Fruit fly (Drosophila melanogaster) Kc167 (cell line): ENCODE measurements around the gene CG1909.

ENCODE experiments used
- Myc ChIP-seq: fragments of >200 bp; optimal IDR thresholded peaks from 2 replicates; lab custom pipeline; 2017; ENCODE audit warnings: missing external identifiers
- Sin3A ChIP-seq: fragments of >200 bp; optimal IDR thresholded peaks from 2 replicates; lab custom pipeline; 2018; ENCODE audit warnings: missing external identifiers
- h ChIP-seq: fragments of >200 bp; optimal IDR thresholded peaks from 3 replicates; lab custom pipeline; 2018; ENCODE audit warnings: missing external identifiers
- insv ChIP-seq: fragments of >200 bp; optimal IDR thresholded peaks from 3 replicates; lab custom pipeline; 2018; ENCODE audit warnings: missing external identifiers
- psq ChIP-seq: fragments of >200 bp; optimal IDR thresholded peaks from 2 replicates; lab custom pipeline; 2017; ENCODE audit warnings: missing external identifiers
- ttk ChIP-seq: sonication (Bioruptor generic); optimal IDR thresholded peaks from 2 replicates; lab custom pipeline; 2017; ENCODE audit warnings: missing external identifiers

The CG1909 gene

DNA sequence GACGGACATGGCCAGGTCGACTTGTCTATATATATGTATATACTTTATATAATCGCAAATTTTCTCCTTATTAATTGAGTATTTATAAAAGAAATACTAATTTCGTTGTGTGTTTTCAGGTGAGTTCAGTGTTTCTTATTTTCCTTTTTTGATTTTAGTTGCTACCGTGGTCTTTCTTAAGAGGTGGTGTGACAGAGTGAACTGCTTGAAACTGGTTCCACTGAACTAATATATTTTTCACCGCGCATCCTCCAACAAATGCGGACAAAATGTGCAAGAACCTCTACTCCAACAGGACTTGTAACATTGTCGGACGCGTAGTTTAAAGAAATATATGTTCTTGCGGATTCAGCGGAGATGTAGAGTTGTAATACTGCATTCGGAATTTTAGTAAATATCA, at the start of gene CG1909:
Gene CG1909 (plus strand): TSS at position 273 of the 400 bp plus-strand sequence.
- TF ChIP-seq ttk (lab: Kevin White, UChicago) (no peak), h (lab: Kevin White, UChicago) (no peak), insv (no peak), Myc (no peak), psq (no peak), Sin3A (lab: Kevin White, UChicago) (no peak)

- TF ChIP-seq ttk (lab: Kevin White, UChicago) = no peak
- no peak for TF ChIP-seq Sin3A (lab: Kevin White, UChicago)
Measured at dm6 chr4:554758-555157, 28.1 kb upstream of the CG1909 start.

dm6 chr4:557095-557878, 25.6 kb upstream of the CG1909 start, which contains the start of gene Tdg:
TSS of gene Tdg (minus strand) at chr4:557854.
- TF ChIP-seq ttk (lab: Kevin White, UChicago) (no peak), h (lab: Kevin White, UChicago) (no peak), insv (no peak), Sin3A (lab: Kevin White, UChicago) (no peak), psq (no peak), Myc (no peak)

DNA sequence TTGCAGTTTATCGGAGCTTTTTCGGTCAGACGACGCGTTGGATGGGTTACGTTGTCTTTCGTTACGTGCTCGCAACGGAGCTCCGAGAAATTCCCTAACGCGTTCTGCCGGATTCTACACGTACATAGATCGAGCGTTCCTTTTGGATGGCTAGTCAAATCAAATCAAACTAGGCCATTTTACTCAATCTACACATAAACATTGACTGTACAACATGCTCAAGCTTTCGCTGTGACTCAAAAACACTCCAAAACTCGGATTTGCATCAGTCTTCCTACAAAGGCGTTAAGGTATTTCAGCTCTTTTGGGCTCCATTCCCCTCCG, 25.1 kb upstream of the CG1909 start, which contains the start of gene Pur-alpha:
Gene Pur-alpha (plus strand): TSS at position 138 of the 324 bp plus-strand sequence.
- no peak for TF ChIP-seq psq
- no peak for TF ChIP-seq h (lab: Kevin White, UChicago)
- TF ChIP-seq Myc = no peak
- no peak for TF ChIP-seq insv
- no peak for TF ChIP-seq ttk (lab: Kevin White, UChicago)
- TF ChIP-seq Sin3A (lab: Kevin White, UChicago) = no peak

DNA sequence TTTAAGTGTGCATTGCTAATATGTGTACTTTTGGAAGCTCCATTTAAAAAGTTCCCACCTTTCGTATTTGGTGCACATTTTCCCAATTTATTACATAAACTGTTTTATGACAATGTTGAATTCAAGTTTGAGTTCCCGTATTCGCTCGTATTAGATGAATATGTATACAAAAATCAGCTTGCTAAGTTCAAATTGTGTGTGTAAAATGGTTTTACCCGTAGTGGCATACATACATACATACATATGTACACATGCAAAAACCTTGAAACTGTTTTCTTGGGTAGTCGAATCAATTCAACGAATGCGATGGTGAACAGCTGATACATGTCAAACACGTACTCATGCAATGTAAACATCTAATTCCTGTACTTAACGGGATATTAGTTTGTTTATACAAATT, 24.5 kb upstream of the CG1909 start:
- TF ChIP-seq Myc = no peak
- TF ChIP-seq insv = no peak
- no peak for TF ChIP-seq ttk (lab: Kevin White, UChicago)
- no peak for TF ChIP-seq Sin3A (lab: Kevin White, UChicago)
- no peak for TF ChIP-seq psq
- TF ChIP-seq h (lab: Kevin White, UChicago) = no peak

DNA sequence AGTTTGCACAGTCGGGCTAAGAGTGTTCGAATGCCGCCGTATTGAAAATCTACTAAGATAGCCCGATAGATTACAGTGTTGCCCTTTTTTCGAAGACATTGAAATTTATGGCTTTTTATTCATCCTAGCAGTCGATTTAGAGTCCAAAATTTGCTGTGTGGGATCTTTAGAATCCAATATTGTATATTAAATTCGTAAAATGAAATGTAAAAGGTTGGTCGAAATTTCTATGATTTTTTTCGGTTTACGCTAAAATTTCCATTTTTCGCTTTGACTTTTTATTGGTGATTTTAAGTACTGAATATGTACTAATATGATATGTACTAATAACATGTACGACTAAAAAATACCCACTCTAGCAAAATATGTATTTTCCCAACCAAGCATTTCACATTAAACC, 15.6 kb upstream of the CG1909 start:
- TF ChIP-seq ttk (lab: Kevin White, UChicago) (no peak), Myc (no peak), Sin3A (lab: Kevin White, UChicago) (no peak), insv (no peak), psq (no peak), h (lab: Kevin White, UChicago) (no peak)

DNA sequence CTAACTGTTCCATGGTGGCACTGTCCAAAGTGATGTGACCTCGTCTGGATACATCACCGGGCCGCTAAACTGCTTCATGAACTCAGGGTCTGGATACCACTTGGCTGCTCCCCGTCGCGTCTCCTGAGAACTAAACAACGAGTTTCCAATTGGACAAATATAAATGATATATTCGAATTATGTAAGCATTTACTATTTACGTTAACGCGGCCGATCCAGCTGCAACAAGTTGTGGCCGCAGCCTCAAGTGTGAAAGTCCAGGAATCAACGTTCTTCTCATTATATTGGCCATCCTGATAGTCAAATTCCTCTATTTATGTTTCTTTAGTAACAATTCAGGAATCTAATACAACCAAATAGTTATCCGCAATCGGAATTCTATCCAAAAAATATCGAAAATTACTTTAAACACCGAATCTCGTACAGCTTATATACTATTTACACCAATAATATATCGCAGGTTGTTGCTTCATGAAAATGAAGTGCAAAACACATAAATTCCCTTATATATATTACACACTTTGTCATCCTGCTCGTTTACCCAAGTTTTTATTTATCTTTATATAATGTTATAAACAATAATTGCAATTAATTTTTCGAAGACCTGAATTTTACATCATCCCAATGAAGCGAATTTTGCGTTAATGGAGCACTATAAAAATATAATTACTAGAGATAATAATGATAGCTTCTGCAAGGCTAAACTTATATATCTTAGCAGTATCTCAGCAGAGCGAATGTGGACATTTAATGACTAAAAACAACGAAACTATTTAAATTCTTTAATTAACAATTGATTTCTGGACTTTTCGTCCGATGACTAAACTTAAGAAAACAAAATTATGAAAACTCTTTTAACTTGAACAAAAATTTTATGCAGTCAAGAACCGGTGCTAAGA, 12.3 kb upstream of the CG1909 start:
- TF ChIP-seq psq (no peak), insv (no peak), ttk (lab: Kevin White, UChicago) (no peak), h (lab: Kevin White, UChicago) (no peak), Myc (no peak), Sin3A (lab: Kevin White, UChicago) (no peak)

dm6 chr4:571504-572268, 11.2 kb upstream of the CG1909 start, which contains the start of the genes ND-49 and Ephrin:
TSS of gene ND-49 (minus strand) at chr4:571554.
TSS of gene Ephrin (plus strand) at chr4:571755.
- TF ChIP-seq insv (no peak), h (lab: Kevin White, UChicago) (no peak), Myc (no peak), ttk (lab: Kevin White, UChicago) (no peak), Sin3A (lab: Kevin White, UChicago) (no peak), psq (no peak)

- TF ChIP-seq psq (no peak), Sin3A (lab: Kevin White, UChicago) (no peak), ttk (lab: Kevin White, UChicago) (no peak), h (lab: Kevin White, UChicago) (no peak), insv (no peak), Myc (no peak)
Measured at dm6 chr4:576439-576838, 6.5 kb upstream of the CG1909 start.

- TF ChIP-seq Myc = no peak
- no peak for TF ChIP-seq psq
- TF ChIP-seq ttk (lab: Kevin White, UChicago) = no peak
- no peak for TF ChIP-seq h (lab: Kevin White, UChicago)
- no peak for TF ChIP-seq Sin3A (lab: Kevin White, UChicago)
- TF ChIP-seq insv = no peak
Measured at dm6 chr4:588514-588913, 5.6 kb downstream of the CG1909 start.

- no peak for TF ChIP-seq ttk (lab: Kevin White, UChicago)
- TF ChIP-seq insv = no peak
- no peak for TF ChIP-seq h (lab: Kevin White, UChicago)
- no peak for TF ChIP-seq Myc
- no peak for TF ChIP-seq Sin3A (lab: Kevin White, UChicago)
- TF ChIP-seq psq = no peak
Measured at dm6 chr4:607498-607897, 24.6 kb downstream of the CG1909 start, which contains the start of gene onecut. TSS of gene onecut (minus strand) at chr4:607649.
